Worm (Caenorhabditis elegans) whole organism, late embryonic: ENCODE measurements around the gene atg-13.

Experiments used
- C38D4.7 ChIP-seq: fragments of 200-800 bp; sonication (Bioruptor generic); optimal IDR thresholded peaks from 2 replicates; lab custom pipeline; 2018; ENCODE audit warnings: mild to moderate bottlenecking, missing genetic modification characterization, moderate library complexity, missing compliant biosample characterization
- F13H6.1 ChIP-seq: sonication (generic microtip); optimal IDR thresholded peaks from 2 replicates; lab custom pipeline; 2016; ENCODE audit warnings: missing genetic modification characterization, missing compliant biosample characterization
- K02D7.2 ChIP-seq: sonication (generic microtip); optimal IDR thresholded peaks from 2 replicates; lab custom pipeline; 2017; ENCODE audit warnings: mild to moderate bottlenecking, missing genetic modification characterization, missing compliant biosample characterization
- T23F11.4 ChIP-seq: fragments of 200-800 bp; sonication (Bioruptor generic); optimal IDR thresholded peaks from 2 replicates; lab custom pipeline; 2018; ENCODE audit warnings: mild to moderate bottlenecking, missing genetic modification characterization, missing compliant biosample characterization
- ahr-1 ChIP-seq: sonication (generic microtip); optimal IDR thresholded peaks from 2 replicates; lab custom pipeline; 2016; ENCODE audit warnings: missing genetic modification characterization, missing compliant biosample characterization
- ama-1 ChIP-seq: fragments of 150-350 bp; optimal IDR thresholded peaks from 2 replicates; lab custom pipeline; 2014
- ceh-19 ChIP-seq: fragments of 200-800 bp; sonication (Bioruptor generic); optimal IDR thresholded peaks from 2 replicates; lab custom pipeline; 2018; ENCODE audit warnings: mild to moderate bottlenecking, missing genetic modification characterization, missing compliant biosample characterization
- ceh-2 ChIP-seq: sonication (generic microtip); optimal IDR thresholded peaks from 2 replicates; lab custom pipeline; 2016; ENCODE audit warnings: missing genotype, missing genetic modification characterization, missing compliant biosample characterization
- ceh-22 ChIP-seq: sonication (generic microtip); optimal IDR thresholded peaks from 2 replicates; lab custom pipeline; 2017; ENCODE audit warnings: missing biosample characterization, missing genetic modification characterization
- ceh-24 ChIP-seq: sonication (generic microtip); optimal IDR thresholded peaks from 2 replicates; lab custom pipeline; 2016; ENCODE audit warnings: mild to moderate bottlenecking, missing genetic modification characterization, missing compliant biosample characterization
- ceh-30 ChIP-seq: fragments of 150-350 bp; optimal IDR thresholded peaks from 2 replicates; lab custom pipeline; 2014; ENCODE audit warnings: missing biosample characterization, missing genetic modification characterization
- ceh-34 ChIP-seq: sonication (generic microtip); optimal IDR thresholded peaks from 2 replicates; lab custom pipeline; 2016; ENCODE audit warnings: mild to moderate bottlenecking, missing genetic modification characterization, missing compliant biosample characterization
- ceh-45 ChIP-seq: fragments of 200-800 bp; sonication (Bioruptor generic); IDR thresholded peaks from 2 replicates; pipeline ENCODE4 v1.3.6; 2022; ENCODE audit warnings: missing genetic modification reagents, missing genetic modification characterization, missing compliant biosample characterization
- ceh-48 ChIP-seq: sonication (generic microtip); optimal IDR thresholded peaks from 2 replicates; lab custom pipeline; 2016; ENCODE audit warnings: missing genetic modification characterization, inconsistent platforms, missing compliant biosample characterization
- ceh-6 ChIP-seq: fragments of 200-800 bp; sonication (Bioruptor generic); optimal IDR thresholded peaks from 2 replicates; lab custom pipeline; 2018; ENCODE audit warnings: mild to moderate bottlenecking, missing genetic modification characterization, missing compliant biosample characterization
- ceh-9 ChIP-seq: sonication (generic microtip); optimal IDR thresholded peaks from 2 replicates; lab custom pipeline; 2016; ENCODE audit warnings: mild to moderate bottlenecking, missing genetic modification characterization, inconsistent platforms, missing compliant biosample characterization
- che-1 ChIP-seq: sonication (generic microtip); optimal IDR thresholded peaks from 2 replicates; lab custom pipeline; 2016; ENCODE audit warnings: mild to moderate bottlenecking, missing genetic modification characterization, missing compliant biosample characterization
- dmd-4 ChIP-seq: sonication (generic microtip); optimal IDR thresholded peaks from 2 replicates; lab custom pipeline; 2016; ENCODE audit warnings: borderline replicate concordance, missing genetic modification characterization, missing compliant biosample characterization
- dve-1 ChIP-seq: sonication (generic microtip); optimal IDR thresholded peaks from 2 replicates; lab custom pipeline; 2017; ENCODE audit warnings: antibody characterized with exemption, mild to moderate bottlenecking, missing genetic modification characterization, missing compliant biosample characterization
- elt-2 ChIP-seq: sonication (generic microtip); optimal IDR thresholded peaks from 2 replicates; lab custom pipeline; 2016; ENCODE audit warnings: missing genetic modification reagents, missing genetic modification characterization, missing compliant biosample characterization
- elt-4 ChIP-seq: sonication (generic microtip); optimal IDR thresholded peaks from 2 replicates; lab custom pipeline; 2016; ENCODE audit warnings: missing genetic modification characterization, missing compliant biosample characterization
- ets-4 ChIP-seq: sonication (generic microtip); optimal IDR thresholded peaks from 2 replicates; lab custom pipeline; 2016; ENCODE audit warnings: missing genetic modification characterization, missing compliant biosample characterization
- eyg-1 ChIP-seq: sonication (generic microtip); optimal IDR thresholded peaks from 2 replicates; lab custom pipeline; 2016; ENCODE audit warnings: missing genotype, missing genetic modification characterization, missing compliant biosample characterization
- fax-1 ChIP-seq: sonication (generic microtip); optimal IDR thresholded peaks from 2 replicates; lab custom pipeline; 2016; ENCODE audit warnings: missing genotype, missing genetic modification characterization, missing compliant biosample characterization
- fkh-10 ChIP-seq: fragments of 150-350 bp; optimal IDR thresholded peaks from 2 replicates; lab custom pipeline; 2014; ENCODE audit warnings: missing biosample characterization, missing genetic modification reagents, missing genetic modification characterization
- fkh-6 ChIP-seq: sonication (generic microtip); optimal IDR thresholded peaks from 2 replicates; lab custom pipeline; 2016; ENCODE audit warnings: missing genetic modification characterization, missing compliant biosample characterization
- hlh-13 ChIP-seq: fragments of 200-800 bp; sonication (Bioruptor generic); optimal IDR thresholded peaks from 2 replicates; lab custom pipeline; 2018; ENCODE audit warnings: mild to moderate bottlenecking, missing genetic modification characterization, missing compliant biosample characterization
- hlh-15 ChIP-seq: sonication (generic microtip); optimal IDR thresholded peaks from 2 replicates; lab custom pipeline; 2016; ENCODE audit warnings: missing genetic modification characterization, missing compliant biosample characterization
- hlh-30 ChIP-seq: sonication (generic microtip); optimal IDR thresholded peaks from 2 replicates; lab custom pipeline; 2017; ENCODE audit warnings: antibody characterized with exemption, missing genetic modification characterization, missing compliant biosample characterization; ENCODE audit not compliant: insufficient read depth
- hlh-6 ChIP-seq: sonication (generic microtip); optimal IDR thresholded peaks from 2 replicates; lab custom pipeline; 2016; ENCODE audit warnings: missing genotype, missing genetic modification characterization, missing compliant biosample characterization
- lim-6 ChIP-seq: sonication (generic microtip); optimal IDR thresholded peaks from 2 replicates; lab custom pipeline; 2016; ENCODE audit warnings: missing genetic modification characterization, missing compliant biosample characterization
- madf-2 ChIP-seq: sonication (generic microtip); optimal IDR thresholded peaks from 2 replicates; lab custom pipeline; 2017; ENCODE audit warnings: missing genetic modification characterization, missing compliant biosample characterization
- mec-3 ChIP-seq: sonication (generic microtip); optimal IDR thresholded peaks from 2 replicates; lab custom pipeline; 2016; ENCODE audit warnings: borderline replicate concordance, missing genetic modification characterization, missing compliant biosample characterization
- nfya-1 ChIP-seq: sonication (generic microtip); optimal IDR thresholded peaks from 2 replicates; lab custom pipeline; 2017; ENCODE audit warnings: missing genetic modification characterization, mild to moderate bottlenecking, missing compliant biosample characterization, antibody characterized with exemption, moderate library complexity
- nhr-11 ChIP-seq: fragments of 150-350 bp; optimal IDR thresholded peaks from 2 replicates; lab custom pipeline; 2014; ENCODE audit warnings: missing biosample characterization, missing genetic modification characterization
- npax-4 ChIP-seq: sonication (generic microtip); optimal IDR thresholded peaks from 2 replicates; lab custom pipeline; 2016; ENCODE audit warnings: missing genetic modification characterization, missing compliant biosample characterization
- odd-2 ChIP-seq: sonication (generic microtip); optimal IDR thresholded peaks from 2 replicates; lab custom pipeline; 2017; ENCODE audit warnings: antibody characterized with exemption, mild to moderate bottlenecking, missing genetic modification characterization, missing compliant biosample characterization
- pag-3 ChIP-seq: sonication (generic microtip); optimal IDR thresholded peaks from 2 replicates; lab custom pipeline; 2016; ENCODE audit warnings: missing compliant biosample characterization, missing genetic modification characterization, borderline replicate concordance
- pat-9 ChIP-seq: fragments of 200-800 bp; sonication (Bioruptor generic); optimal IDR thresholded peaks from 2 replicates; lab custom pipeline; 2018; ENCODE audit warnings: mild to moderate bottlenecking, missing genetic modification characterization, moderate library complexity, missing compliant biosample characterization
- pax-1 ChIP-seq: fragments of 150-350 bp; optimal IDR thresholded peaks from 2 replicates; lab custom pipeline; 2014; ENCODE audit warnings: missing biosample characterization, missing genetic modification characterization
- pha-2 ChIP-seq: sonication (generic microtip); optimal IDR thresholded peaks from 2 replicates; lab custom pipeline; 2017; ENCODE audit warnings: mild to moderate bottlenecking, missing genetic modification characterization, missing compliant biosample characterization
- pha-4 ChIP-seq: fragments of 150-350 bp; optimal IDR thresholded peaks from 2 replicates; lab custom pipeline; 2018; ENCODE audit warnings: missing biosample characterization, missing genetic modification reagents, missing genetic modification characterization
- pqm-1 ChIP-seq: sonication (generic microtip); optimal IDR thresholded peaks from 2 replicates; lab custom pipeline; 2016; ENCODE audit warnings: missing genetic modification characterization, missing compliant biosample characterization
- ref-2 ChIP-seq: sonication (generic microtip); optimal IDR thresholded peaks from 2 replicates; lab custom pipeline; 2016; ENCODE audit warnings: missing genetic modification characterization, missing compliant biosample characterization
- rnt-1 ChIP-seq: sonication (generic microtip); optimal IDR thresholded peaks from 2 replicates; lab custom pipeline; 2016; ENCODE audit warnings: missing genetic modification characterization, missing compliant biosample characterization
- sdc-2 ChIP-seq: sonication (generic microtip); optimal IDR thresholded peaks from 2 replicates; lab custom pipeline; 2016; ENCODE audit warnings: missing genotype, missing genetic modification characterization, missing compliant biosample characterization
- sox-2 ChIP-seq: fragments of 200-800 bp; sonication (Bioruptor generic); IDR thresholded peaks from 2 replicates; pipeline ENCODE4 v1.3.6; 2022; ENCODE audit warnings: missing genetic modification reagents, missing genetic modification characterization, missing compliant biosample characterization
- syd-9 ChIP-seq: sonication (generic microtip); optimal IDR thresholded peaks from 2 replicates; lab custom pipeline; 2016; ENCODE audit warnings: mild to moderate bottlenecking, missing genetic modification characterization, moderate library complexity, missing compliant biosample characterization
- tbx-2 ChIP-seq: sonication (generic microtip); optimal IDR thresholded peaks from 2 replicates; lab custom pipeline; 2016; ENCODE audit warnings: missing genetic modification characterization, missing compliant biosample characterization
- tbx-7 ChIP-seq: sonication (generic microtip); optimal IDR thresholded peaks from 2 replicates; lab custom pipeline; 2016; ENCODE audit warnings: missing genotype, missing genetic modification characterization, missing compliant biosample characterization
- unc-3 ChIP-seq, 2 experiments: fragments of 200-800 bp in 1 of 2; sonication (Bioruptor generic) in 1 of 2; sonication (generic microtip) in 1 of 2; conservative IDR thresholded peaks in 1 of 2; optimal IDR thresholded peaks in 1 of 2; 2 replicates each; pipeline versions ENCODE4 v1.3.6 to Lab custom; 2016 to 2022; ENCODE audit warnings: missing compliant biosample characterization in 2 of 2, missing genetic modification characterization in 2 of 2, missing genetic modification reagents in 1 of 2
- unc-42 ChIP-seq: sonication (generic microtip); optimal IDR thresholded peaks from 2 replicates; lab custom pipeline; 2016; ENCODE audit warnings: missing genotype, missing genetic modification characterization, missing compliant biosample characterization
- unc-86 ChIP-seq: sonication (generic microtip); optimal IDR thresholded peaks from 2 replicates; lab custom pipeline; 2016; ENCODE audit warnings: missing genetic modification characterization, missing compliant biosample characterization

Gene atg-13

DNA sequence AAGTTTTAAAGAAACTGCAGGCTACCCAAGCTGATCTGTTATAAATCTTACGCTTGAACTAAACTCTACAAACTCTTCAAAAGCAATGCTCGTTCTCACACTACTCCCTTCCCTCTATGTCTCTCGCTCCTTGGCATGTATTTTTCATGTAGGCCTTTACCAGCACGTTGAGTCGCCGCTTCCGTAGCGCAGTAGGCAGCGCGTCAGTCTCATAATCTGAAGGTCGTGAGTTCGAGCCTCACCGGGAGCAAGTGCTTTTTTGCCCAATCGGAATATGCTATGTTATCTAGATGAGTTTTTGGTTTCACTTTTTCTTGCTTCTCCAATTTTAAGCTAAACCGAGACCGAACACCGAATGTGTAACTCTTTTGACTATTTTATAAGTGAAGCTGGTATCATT is 51.5 kb downstream of the atg-13 start:
- TF ChIP-seq dmd-4 (tag; lab: Kevin White, UChicago) (peak; percentile 40), ceh-6 (GFP tag; lab: Kevin White, UChicago) (peak; percentile 74), ceh-2 (tag; lab: Kevin White, UChicago) (peak; percentile 35), mec-3 (tag; lab: Kevin White, UChicago) (no peak), odd-2 (peak; percentile 40), hlh-13 (GFP tag; lab: Kevin White, UChicago) (peak; percentile 69), K02D7.2 (tag; lab: Kevin White, UChicago) (peak; percentile 49), madf-2 (tag; lab: Kevin White, UChicago) (peak; percentile 65), ref-2 (peak; percentile 41), ceh-30 (tag; lab: Kevin White, UChicago) (peak; percentile 20), pax-1 (tag; lab: Kevin White, UChicago) (no peak), ceh-22 (tag; lab: Kevin White, UChicago) (no peak), syd-9 (tag; lab: Kevin White, UChicago) (peak; percentile 49), C38D4.7 (GFP tag; lab: Kevin White, UChicago) (peak; percentile 76), tbx-2 (peak; percentile 76), sox-2 (GFP tag; lab: Robert Waterston, UW) (peak; percentile 67), ceh-34 (tag; lab: Kevin White, UChicago) (peak; percentile 79), nhr-11 (no peak), ahr-1 (tag; lab: Kevin White, UChicago) (peak; percentile 37), hlh-15 (tag; lab: Kevin White, UChicago) (peak; percentile 1), T23F11.4 (GFP tag; lab: Kevin White, UChicago) (peak; percentile 70), fkh-10 (GFP tag; lab: Kevin White, UChicago) (peak; percentile 44), unc-86 (peak; percentile 66), pqm-1 (tag; lab: Kevin White, UChicago) (no peak), fax-1 (tag; lab: Kevin White, UChicago) (peak; percentile 40), hlh-6 (tag; lab: Kevin White, UChicago) (peak; percentile 83), ceh-9 (tag; lab: Kevin White, UChicago) (peak; percentile 56), npax-4 (tag; lab: Kevin White, UChicago) (peak; percentile 51), F13H6.1 (peak; percentile 53), unc-3 (GFP tag; conservative IDR thresholded peaks at IDR 0.05; lab: Robert Waterston, UW) (0 out of 2 replicates have a peak, but pooled peaks have one; percentile 42), unc-3 (tag; optimal IDR thresholded peaks at IDR 0.05; lab: Kevin White, UChicago) (peak; percentile 56), pag-3 (tag; lab: Kevin White, UChicago) (no peak), tbx-7 (tag; lab: Kevin White, UChicago) (peak; percentile 32), eyg-1 (tag; lab: Kevin White, UChicago) (peak; percentile 29), dve-1 (tag; lab: Kevin White, UChicago) (no peak), ama-1 (lab: Kevin White, UChicago) (no peak), ceh-45 (GFP tag; lab: Robert Waterston, UW) (peak; percentile 86), ceh-24 (peak; percentile 35), ceh-48 (tag; lab: Kevin White, UChicago) (peak; percentile 54), rnt-1 (tag; lab: Kevin White, UChicago) (no peak), fkh-6 (tag; lab: Kevin White, UChicago) (peak; percentile 70), lim-6 (no peak), pha-4 (tag; lab: Kevin White, UChicago) (no peak), nfya-1 (tag; lab: Kevin White, UChicago) (peak; percentile 41), elt-4 (no peak), pat-9 (tag; lab: Kevin White, UChicago) (peak; percentile 67), pha-2 (tag; lab: Kevin White, UChicago) (peak; percentile 62), ceh-19 (GFP tag; lab: Kevin White, UChicago) (peak; percentile 71), ets-4 (no peak), che-1 (tag; lab: Kevin White, UChicago) (peak; percentile 75), elt-2 (tag; lab: Kevin White, UChicago) (peak; percentile 71), sdc-2 (tag; lab: Kevin White, UChicago) (peak; percentile 70), unc-42 (tag; lab: Kevin White, UChicago) (peak; percentile 53), hlh-30 (tag; lab: Kevin White, UChicago) (no peak)
